Worm (Caenorhabditis elegans): Measurements from ENCODE around the gene sucg-1.

DNA sequence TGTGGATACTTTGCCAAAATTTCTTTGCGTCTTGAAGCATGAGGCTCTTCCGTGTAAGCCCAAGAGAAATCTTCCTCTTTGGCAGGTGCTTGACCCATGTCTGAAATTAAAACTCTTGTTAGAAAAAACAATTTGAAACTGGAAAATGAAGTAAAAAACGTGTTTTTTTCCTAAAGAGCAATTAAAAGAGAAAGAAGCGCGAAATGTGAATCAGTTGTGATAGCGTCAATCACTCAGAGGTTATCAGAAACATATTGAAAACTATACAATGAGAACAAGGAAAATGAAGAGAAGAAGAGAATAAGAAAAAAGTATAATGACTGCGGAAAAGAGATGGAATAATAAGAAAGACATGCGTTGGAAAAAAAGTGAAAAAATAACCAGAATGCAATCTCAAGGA is 21.9 kb upstream of the sucg-1 start, which contains the start of gene F33D4.4:
- TF ChIP-seq tab-1 (GFP tag; IDR thresholded peaks at IDR 0.05) (no peak), cog-1 (tag; optimal IDR thresholded peaks at IDR 0.05) (no peak), med-1 (GFP tag; optimal IDR thresholded peaks at IDR 0.05; ENCODE audit: insufficient read depth) (no peak), flt-1 (GFP tag; IDR thresholded peaks at IDR 0.05) (no peak), ztf-29 (GFP tag; IDR thresholded peaks at IDR 0.05) (no peak), ref-1 (GFP tag; conservative IDR thresholded peaks at IDR 0.05) (no peak), ztf-23 (GFP tag; IDR thresholded peaks at IDR 0.05) (no peak)
